Fruit fly (Drosophila melanogaster) whole organism, embryonic: ENCODE results near the gene AP-1mu.

Source experiments
- Abd-B ChIP-seq: fragments of 200-800 bp; sonication (Bioruptor generic); optimal IDR thresholded peaks from 2 replicates; lab custom pipeline; 2018; ENCODE audit warnings: missing biosample characterization, mild to moderate bottlenecking, missing genetic modification characterization, moderate library complexity
- CG10366 ChIP-seq: fragments of 200-800 bp; sonication (Bioruptor generic); IDR thresholded peaks from 2 replicates; pipeline ENCODE4 v1.3.6; 2022; ENCODE audit warnings: missing biosample characterization, missing genetic modification characterization
- CG11456 ChIP-seq: fragments of 200-800 bp; sonication (Bioruptor generic); IDR thresholded peaks from 3 replicates; pipeline ENCODE4 v1.3.6; 2022; ENCODE audit warnings: missing biosample characterization, missing genetic modification characterization
- CG12155 ChIP-seq: fragments of 200-800 bp; sonication (Bioruptor generic); optimal IDR thresholded peaks from 3 replicates; lab custom pipeline; 2016; ENCODE audit warnings: missing biosample characterization, missing genetic modification characterization
- CG12769 ChIP-seq: fragments of 200-800 bp; sonication (Bioruptor generic); optimal IDR thresholded peaks from 2 replicates; lab custom pipeline; 2019; ENCODE audit warnings: missing biosample characterization, mild to moderate bottlenecking, missing genetic modification characterization, moderate library complexity
- CG14965 ChIP-seq: fragments of 200-800 bp; sonication (Bioruptor generic); optimal IDR thresholded peaks from 2 replicates; lab custom pipeline; 2016; ENCODE audit warnings: missing biosample characterization, missing genetic modification characterization, borderline replicate concordance
- CG15011 ChIP-seq: fragments of 200-800 bp; sonication (Bioruptor generic); optimal IDR thresholded peaks from 3 replicates; lab custom pipeline; 2018; ENCODE audit warnings: missing biosample characterization, mild to moderate bottlenecking, missing genetic modification characterization
- CG1647 ChIP-seq: fragments of 200-800 bp; sonication (Bioruptor generic); optimal IDR thresholded peaks from 3 replicates; lab custom pipeline; 2016; ENCODE audit warnings: missing biosample characterization, missing genetic modification characterization
- CG17328 ChIP-seq: fragments of 200-800 bp; sonication (Bioruptor generic); IDR thresholded peaks from 2 replicates; pipeline ENCODE4 v1.3.6; 2022; ENCODE audit warnings: missing biosample characterization, missing genetic modification characterization
- CG17385 ChIP-seq: fragments of 200-800 bp; sonication (Bioruptor generic); optimal IDR thresholded peaks from 3 replicates; lab custom pipeline; 2018; ENCODE audit warnings: missing biosample characterization, mild to moderate bottlenecking, missing genetic modification characterization
- CG18599 ChIP-seq: fragments of 200-800 bp; sonication (Bioruptor generic); optimal IDR thresholded peaks from 3 replicates; lab custom pipeline; 2017; ENCODE audit warnings: missing biosample characterization, missing genetic modification characterization, mild to moderate bottlenecking, moderate library complexity, missing genetic modification reagents
- CG33557 ChIP-seq: fragments of 200-800 bp; sonication (Bioruptor generic); optimal IDR thresholded peaks from 2 replicates; lab custom pipeline; 2019; ENCODE audit warnings: missing biosample characterization, mild to moderate bottlenecking, missing genetic modification characterization, moderate library complexity
- CG4404 ChIP-seq: fragments of 200-800 bp; sonication (Bioruptor generic); IDR thresholded peaks from 2 replicates; pipeline ENCODE4 v1.3.6; 2022; ENCODE audit warnings: missing biosample characterization, missing genetic modification characterization
- CG4707 ChIP-seq: fragments of 200-800 bp; sonication (Bioruptor generic); optimal IDR thresholded peaks from 2 replicates; lab custom pipeline; 2018; ENCODE audit warnings: missing biosample characterization, mild to moderate bottlenecking, missing genetic modification characterization, moderate library complexity
- CG6175 ChIP-seq: fragments of 200-800 bp; sonication (Bioruptor generic); IDR thresholded peaks from 3 replicates; pipeline ENCODE4 v1.3.6; 2022; ENCODE audit warnings: missing biosample characterization, missing genetic modification characterization
- CG9609 ChIP-seq: fragments of 200-800 bp; sonication (Bioruptor generic); optimal IDR thresholded peaks from 3 replicates; lab custom pipeline; 2016; ENCODE audit warnings: missing biosample characterization, missing genetic modification characterization
- CG9727 ChIP-seq: fragments of 200-800 bp; sonication (Bioruptor generic); optimal IDR thresholded peaks from 3 replicates; lab custom pipeline; 2017; ENCODE audit warnings: missing biosample characterization, mild to moderate bottlenecking, missing genetic modification characterization
- CG9876 ChIP-seq: fragments of 200-800 bp; sonication (Bioruptor generic); optimal IDR thresholded peaks from 2 replicates; lab custom pipeline; 2016; ENCODE audit warnings: missing biosample characterization, missing genetic modification characterization
- CG9932 ChIP-seq: fragments of 200-800 bp; sonication (Bioruptor generic); IDR thresholded peaks from 2 replicates; pipeline ENCODE4 v1.3.6; 2022; ENCODE audit warnings: missing biosample characterization, missing genetic modification characterization
- Chrac-16 ChIP-seq: fragments of 200-800 bp; sonication (Bioruptor generic); optimal IDR thresholded peaks from 3 replicates; lab custom pipeline; 2016; ENCODE audit warnings: missing biosample characterization, missing genetic modification characterization
- Dll ChIP-seq: fragments of 200-800 bp; sonication (Bioruptor generic); IDR thresholded peaks from 4 replicates; pipeline ENCODE4 v1.3.6; 2022; ENCODE audit warnings: missing biosample characterization, missing genetic modification characterization; ENCODE audit not compliant: partially characterized antibody
- Doc2 ChIP-seq: fragments of 200-800 bp; sonication (Bioruptor generic); IDR thresholded peaks from 2 replicates; pipeline ENCODE4 v1.3.6; 2022; ENCODE audit warnings: missing biosample characterization, missing genetic modification characterization
- Drgx ChIP-seq: fragments of 200-800 bp; sonication (Bioruptor generic); IDR thresholded peaks from 2 replicates; pipeline ENCODE4 v1.3.6; 2022; ENCODE audit warnings: missing biosample characterization, missing genetic modification characterization
- E2f1 ChIP-seq: fragments of 200-800 bp; sonication (Bioruptor generic); IDR thresholded peaks from 2 replicates; pipeline ENCODE4 v1.3.6; 2022; ENCODE audit warnings: missing biosample characterization, missing genetic modification characterization
- ERR ChIP-seq: fragments of 200-800 bp; sonication (Bioruptor generic); optimal IDR thresholded peaks from 2 replicates; lab custom pipeline; 2016; ENCODE audit warnings: missing biosample characterization, missing genetic modification characterization
- Elba2 ChIP-seq: fragments of 200-800 bp; sonication (Bioruptor generic); optimal IDR thresholded peaks from 3 replicates; lab custom pipeline; 2016; ENCODE audit warnings: missing biosample characterization, missing genetic modification characterization
- GATAe ChIP-seq: fragments of 200-800 bp; sonication (Bioruptor generic); conservative IDR thresholded peaks from 2 replicates; pipeline ENCODE4 v1.3.6; 2022; ENCODE audit warnings: missing biosample characterization, missing genetic modification characterization
- Gsc ChIP-seq: fragments of 200-800 bp; sonication (Bioruptor generic); IDR thresholded peaks from 2 replicates; pipeline ENCODE4 v1.3.6; 2022; ENCODE audit warnings: missing biosample characterization, missing genetic modification characterization
- Hmr ChIP-seq: fragments of 200-800 bp; sonication (Bioruptor generic); optimal IDR thresholded peaks from 3 replicates; lab custom pipeline; 2017; ENCODE audit warnings: mild to moderate bottlenecking, missing biosample characterization, missing genetic modification reagents, missing genetic modification characterization
- Hmx ChIP-seq: fragments of 200-800 bp; sonication (Bioruptor generic); optimal IDR thresholded peaks from 2 replicates; lab custom pipeline; 2016; ENCODE audit warnings: missing biosample characterization, missing genetic modification characterization
- Hr39 ChIP-seq: fragments of >200 bp; optimal IDR thresholded peaks from 2 replicates; lab custom pipeline; 2017
- Hr78 ChIP-seq, 2 experiments: fragments of 200-800 bp in 1 of 2; fragments of >200 bp in 1 of 2; sonication (Bioruptor generic) in 1 of 2; optimal IDR thresholded peaks; 2 replicates each; lab custom pipeline; 2017 to 2019; ENCODE audit warnings: missing biosample characterization in 2 of 2, missing genetic modification characterization in 2 of 2, mild to moderate bottlenecking in 1 of 2, moderate library complexity in 1 of 2
- Lim3 ChIP-seq: fragments of 200-800 bp; sonication (Bioruptor generic); IDR thresholded peaks from 2 replicates; pipeline ENCODE4 v1.3.6; 2022; ENCODE audit warnings: missing biosample characterization, missing genetic modification characterization
- Oaz ChIP-seq: fragments of 200-800 bp; sonication (Bioruptor generic); IDR thresholded peaks from 2 replicates; pipeline ENCODE4 v1.3.6; 2022; ENCODE audit warnings: missing biosample characterization, missing genetic modification characterization
- Sox100B ChIP-seq: fragments of 200-800 bp; sonication (Bioruptor generic); optimal IDR thresholded peaks from 3 replicates; lab custom pipeline; 2018; ENCODE audit warnings: missing biosample characterization, mild to moderate bottlenecking, missing genetic modification characterization
- Spps ChIP-seq: fragments of 200-800 bp; sonication (Bioruptor generic); optimal IDR thresholded peaks from 2 replicates; lab custom pipeline; 2018; ENCODE audit warnings: missing biosample characterization, mild to moderate bottlenecking, missing genetic modification characterization
- bigmax ChIP-seq: fragments of 200-800 bp; sonication (Bioruptor generic); optimal IDR thresholded peaks from 2 replicates; lab custom pipeline; 2018; ENCODE audit warnings: missing biosample characterization, mild to moderate bottlenecking, missing genetic modification characterization
- cwo ChIP-seq: fragments of 200-800 bp; sonication (Bioruptor generic); optimal IDR thresholded peaks from 3 replicates; lab custom pipeline; 2017; ENCODE audit warnings: missing biosample characterization, missing genetic modification characterization, mild to moderate bottlenecking, moderate library complexity, missing genetic modification reagents
- da ChIP-seq: fragments of 200-800 bp; sonication (Bioruptor generic); optimal IDR thresholded peaks from 2 replicates; lab custom pipeline; 2016; ENCODE audit warnings: missing biosample characterization, missing genetic modification characterization
- dpn ChIP-seq, 2 experiments: fragments of 200-800 bp; sonication (Bioruptor generic); optimal IDR thresholded peaks; 3 replicates each; lab custom pipeline; 2016; ENCODE audit warnings: missing biosample characterization in 2 of 2, missing genetic modification characterization in 2 of 2
- gro ChIP-seq: fragments of 200-800 bp; sonication (Bioruptor generic); optimal IDR thresholded peaks from 2 replicates; lab custom pipeline; 2016; ENCODE audit warnings: missing biosample characterization, missing genetic modification characterization
- gsb-n ChIP-seq: fragments of 200-800 bp; sonication (Bioruptor generic); optimal IDR thresholded peaks from 3 replicates; lab custom pipeline; 2018; ENCODE audit warnings: missing biosample characterization, mild to moderate bottlenecking, missing genetic modification characterization
- hth ChIP-seq: fragments of >200 bp; optimal IDR thresholded peaks from 2 replicates; lab custom pipeline; 2017; ENCODE audit warnings: inconsistent platforms
- jumu ChIP-seq: fragments of 200-800 bp; sonication (Bioruptor generic); optimal IDR thresholded peaks from 3 replicates; lab custom pipeline; 2016; ENCODE audit warnings: missing biosample characterization, missing genetic modification characterization
- knrl ChIP-seq: fragments of 200-800 bp; sonication (Bioruptor generic); IDR thresholded peaks from 3 replicates; pipeline ENCODE4 v1.3.6; 2022; ENCODE audit warnings: missing biosample characterization, missing genetic modification characterization; ENCODE audit not compliant: partially characterized antibody
- mam ChIP-seq: fragments of 200-800 bp; sonication (Bioruptor generic); optimal IDR thresholded peaks from 3 replicates; lab custom pipeline; 2016; ENCODE audit warnings: missing biosample characterization, missing genetic modification characterization
- oc ChIP-seq: fragments of 200-800 bp; sonication (Bioruptor generic); optimal IDR thresholded peaks from 2 replicates; lab custom pipeline; 2018; ENCODE audit warnings: missing biosample characterization, mild to moderate bottlenecking, missing genetic modification characterization, moderate library complexity
- odd ChIP-seq: fragments of 200-800 bp; sonication (Bioruptor generic); optimal IDR thresholded peaks from 2 replicates; lab custom pipeline; 2017; ENCODE audit warnings: missing biosample characterization, mild to moderate bottlenecking, missing genetic modification characterization
- org-1 ChIP-seq: fragments of 200-800 bp; sonication (Bioruptor generic); optimal IDR thresholded peaks from 2 replicates; lab custom pipeline; 2017; ENCODE audit warnings: missing biosample characterization, missing genetic modification characterization
- tna ChIP-seq: fragments of 200-800 bp; sonication (Bioruptor generic); IDR thresholded peaks from 2 replicates; pipeline ENCODE4 v1.3.6; 2022; ENCODE audit warnings: missing biosample characterization, missing genetic modification characterization; ENCODE audit not compliant: partially characterized antibody
- zf30C ChIP-seq: fragments of 200-800 bp; sonication (Bioruptor generic); optimal IDR thresholded peaks from 3 replicates; lab custom pipeline; 2018; ENCODE audit warnings: missing biosample characterization, mild to moderate bottlenecking, missing genetic modification characterization

AP-1mu gene

DNA sequence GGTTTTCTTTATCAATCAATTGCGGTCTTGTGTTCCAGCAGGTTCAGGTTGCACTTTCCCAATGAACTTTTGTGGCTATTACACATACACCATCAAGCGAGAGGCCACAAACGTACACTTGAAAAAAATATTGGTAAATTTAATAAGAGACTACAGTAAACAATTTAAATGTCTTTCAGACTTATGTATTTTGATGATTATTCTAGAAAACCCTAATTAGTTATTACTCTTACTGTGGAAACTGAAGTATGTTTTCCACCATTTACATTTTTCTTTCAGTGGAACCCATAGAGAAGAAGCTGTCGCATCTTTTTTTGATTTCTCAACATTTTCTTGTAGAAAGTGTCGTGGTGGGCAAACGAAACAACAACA is 25.2 kb downstream of the AP-1mu start (continued):
- peak; percentile 73 for TF ChIP-seq Oaz
- peak; percentile 31; the same call in 1 of the 2 replicates for TF ChIP-seq Doc2 (GFP tag; lab: Robert Waterston, UW)
- peak in 1 of 2 experiments; percentile 68 for TF ChIP-seq Hr78 (GFP tag; optimal IDR thresholded peaks at IDR 0.05; lab: Kevin White, UChicago)
- peak; percentile 97 for TF ChIP-seq gsb-n
- peak; percentile 88; the same call in 2 of the 3 replicates for TF ChIP-seq CG11456 (GFP tag; lab: Robert Waterston, UW)
- peak; percentile 82 for TF ChIP-seq da (GFP tag; lab: Kevin White, UChicago)
- peak; percentile 42 for TF ChIP-seq CG4404
- TF ChIP-seq bigmax (GFP tag; lab: Kevin White, UChicago) = no peak
- no peak; the same call in 1 of the 2 replicates for TF ChIP-seq Gsc (GFP tag; lab: Robert Waterston, UW)
- peak; percentile 86 for TF ChIP-seq odd
- TF ChIP-seq CG9727 (GFP tag; lab: Kevin White, UChicago) = peak; percentile 85
- peak; percentile 93 for TF ChIP-seq Drgx (GFP tag; lab: Robert Waterston, UW)
- TF ChIP-seq CG14965 = peak; percentile 82
- TF ChIP-seq E2f1 (GFP tag; lab: Robert Waterston, UW) = peak; percentile 91
- TF ChIP-seq ERR (GFP tag; lab: Kevin White, UChicago) = peak; percentile 56
- TF ChIP-seq CG18599 (GFP tag; lab: Kevin White, UChicago) = peak; percentile 87
- no peak for TF ChIP-seq Elba2 (GFP tag; lab: Kevin White, UChicago)
- TF ChIP-seq CG12769 (tag; lab: Kevin White, UChicago) = peak; percentile 76
- no peak for TF ChIP-seq Lim3 (GFP tag; lab: Robert Waterston, UW)
- TF ChIP-seq Sox100B (GFP tag; lab: Kevin White, UChicago) = peak; percentile 94
- no peak for TF ChIP-seq Abd-B (GFP tag; lab: Kevin White, UChicago)
- peak; percentile 83 for TF ChIP-seq Chrac-16 (GFP tag; lab: Kevin White, UChicago)
- peak; percentile 81 for TF ChIP-seq jumu
- TF ChIP-seq CG6175 (GFP tag; lab: Robert Waterston, UW) = 0 out of 3 replicates have a peak, but pooled peaks have one; percentile 64
- TF ChIP-seq CG33557 (GFP tag; lab: Kevin White, UChicago) = peak; percentile 64
- TF ChIP-seq Hmx (GFP tag; lab: Kevin White, UChicago) = peak; percentile 79
- no peak; the same call in 1 of the 2 replicates for TF ChIP-seq CG9932 (GFP tag; lab: Robert Waterston, UW)
- TF ChIP-seq tna (GFP tag; lab: Robert Waterston, UW) = no peak
- peak; percentile 82 for TF ChIP-seq CG9876
- TF ChIP-seq Hr39 (lab: Kevin White, UChicago) = no peak
- TF ChIP-seq CG17328 (GFP tag; lab: Robert Waterston, UW) = peak; percentile 95
- TF ChIP-seq CG10366 (GFP tag; lab: Robert Waterston, UW) = peak; percentile 93
- peak; percentile 68 for TF ChIP-seq cwo (GFP tag; lab: Kevin White, UChicago)
- TF ChIP-seq CG17385 (GFP tag; lab: Kevin White, UChicago) = peak; percentile 89
- peak; percentile 33 for TF ChIP-seq GATAe
- peak; percentile 90 for TF ChIP-seq CG1647
- no peak for TF ChIP-seq knrl (GFP tag; lab: Robert Waterston, UW)
- peak; percentile 93 to 94 for TF ChIP-seq dpn (GFP tag; optimal IDR thresholded peaks at IDR 0.05; lab: Kevin White, UChicago)
- peak; percentile 84 for TF ChIP-seq org-1 (GFP tag; lab: Kevin White, UChicago)
- peak; percentile 88 for TF ChIP-seq Spps
- TF ChIP-seq hth (lab: Kevin White, UChicago) = no peak
- TF ChIP-seq oc (tag; lab: Kevin White, UChicago) = peak; percentile 95
- TF ChIP-seq gro (GFP tag; lab: Kevin White, UChicago) = peak; percentile 88
- peak; percentile 90 for TF ChIP-seq CG9609 (GFP tag; lab: Kevin White, UChicago)
- TF ChIP-seq CG15011 (GFP tag; lab: Kevin White, UChicago) = peak; percentile 79
- no peak for TF ChIP-seq Dll
- TF ChIP-seq zf30C (GFP tag; lab: Kevin White, UChicago) = peak; percentile 58
- TF ChIP-seq CG4707 = peak; percentile 85
- TF ChIP-seq CG12155 = peak; percentile 89
- peak; percentile 85 for TF ChIP-seq Hmr
- peak; percentile 87 for TF ChIP-seq mam (GFP tag; lab: Kevin White, UChicago)
